Worm (Caenorhabditis elegans): ENCODE measurements around the gene F25B5.5.

DNA sequence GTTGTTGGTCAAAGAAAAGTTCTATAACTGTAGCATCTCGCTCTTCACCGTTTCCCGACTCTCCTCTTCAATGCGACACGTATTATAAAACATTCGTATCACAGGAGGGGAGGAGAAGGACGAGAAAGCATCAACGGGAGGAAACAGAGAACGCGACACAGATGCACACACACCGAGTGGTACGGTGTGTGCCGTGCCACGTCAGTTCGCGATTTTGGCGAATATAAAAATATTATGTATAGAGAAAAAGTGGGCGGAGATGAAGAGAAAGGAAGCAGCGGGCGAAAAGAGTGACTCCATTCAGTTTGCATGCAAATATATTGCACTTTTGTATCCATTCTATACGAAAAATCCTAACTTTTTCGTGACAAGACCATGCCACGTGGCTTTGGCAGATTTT is 31.2 kb downstream of the F25B5.5 start:
- no peak for TF ChIP-seq unc-62 (GFP tag; optimal IDR thresholded peaks at IDR 0.05)
- TF ChIP-seq ztf-11 (tag; optimal IDR thresholded peaks at IDR 0.05), result no peak

Data from whole organism, mixed stage, embryonic.